Fruit fly (Drosophila melanogaster): Measurements from ENCODE around the gene CG13698.
A peak's percentile ranks its signal among the peaks of the same experiment; 100 is the strongest.

CG13698 gene

DNA sequence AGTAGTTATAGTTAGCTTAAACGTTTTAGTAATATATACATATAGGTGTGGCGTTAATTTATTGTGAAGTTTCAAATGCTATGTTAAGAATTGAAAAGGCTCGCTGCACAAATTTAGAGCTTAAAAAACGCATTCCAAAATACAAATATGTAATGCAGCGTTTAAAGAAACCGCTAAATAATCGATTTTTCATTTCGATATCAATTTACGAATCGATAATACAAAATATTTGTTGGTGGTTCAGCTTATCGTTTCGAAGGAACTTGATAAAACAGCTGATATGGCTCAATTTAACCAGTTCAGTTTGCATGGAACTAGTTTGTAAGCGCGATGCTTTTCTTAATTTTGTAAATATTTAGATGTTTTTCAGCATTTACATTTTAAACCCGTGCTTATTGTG lies 6.7 kb upstream of the CG13698 start, which contains the start of the genes CG32195 and CG7341:
CG32195 (plus strand) TSS at position 291 of the 400 bp plus-strand sequence.
CG7341 (plus strand) TSS at position 291 of the 400 bp plus-strand sequence.
- TF ChIP-seq psq (GFP tag; optimal IDR thresholded peaks at IDR 0.05) (no peak), CG14667 (GFP tag; IDR thresholded peaks at IDR 0.05) (no peak), CG11398 (GFP tag; optimal IDR thresholded peaks at IDR 0.05) (no peak), CG4730 (GFP tag; IDR thresholded peaks at IDR 0.05) (no peak), vnd (GFP tag; IDR thresholded peaks at IDR 0.05; ENCODE audit: partially characterized antibody) (peak; percentile 62), Sry-δ (GFP tag; optimal IDR thresholded peaks at IDR 0.05) (peak; percentile 37), wdn (GFP tag; IDR thresholded peaks at IDR 0.05) (no peak), CG9817 (tag; optimal IDR thresholded peaks at IDR 0.05) (no peak), bbx (GFP tag; IDR thresholded peaks at IDR 0.05; ENCODE audit: partially characterized antibody) (peak; percentile 85), CG34224 (GFP tag; IDR thresholded peaks at IDR 0.05; ENCODE audit: partially characterized antibody) (peak; percentile 93), tna (GFP tag; IDR thresholded peaks at IDR 0.05; ENCODE audit: partially characterized antibody) (peak; percentile 79), CG30403 (GFP tag; optimal IDR thresholded peaks at IDR 0.05) (no peak), MESR4 (GFP tag; optimal IDR thresholded peaks at IDR 0.05) (no peak), CG13287 (GFP tag; IDR thresholded peaks at IDR 0.05; ENCODE audit: partially characterized antibody) (peak; percentile 89), Poxn (GFP tag; IDR thresholded peaks at IDR 0.05) (no peak), CG11695 (GFP tag; IDR thresholded peaks at IDR 0.05) (no peak), D19B (GFP tag; optimal IDR thresholded peaks at IDR 0.05) (no peak), hth (optimal IDR thresholded peaks at IDR 0.05) (no peak), ap (GFP tag; IDR thresholded peaks at IDR 0.05) (no peak), chm (GFP tag; IDR thresholded peaks at IDR 0.05) (no peak), pho (GFP tag; optimal IDR thresholded peaks at IDR 0.05) (no peak), CG30431 (GFP tag; optimal IDR thresholded peaks at IDR 0.05) (no peak), Kr (GFP tag; optimal IDR thresholded peaks at IDR 0.05) (no peak), C15 (GFP tag; IDR thresholded peaks at IDR 0.05) (no peak), CG14441 (GFP tag; IDR thresholded peaks at IDR 0.05) (no peak), CG4854 (GFP tag; optimal IDR thresholded peaks at IDR 0.05) (no peak), Meics (GFP tag; optimal IDR thresholded peaks at IDR 0.05) (no peak), HLH4C (GFP tag; IDR thresholded peaks at IDR 0.05; ENCODE audit: partially characterized antibody) (peak; percentile 88), CG16813 (GFP tag; IDR thresholded peaks at IDR 0.05; ENCODE audit: partially characterized antibody) (peak; percentile 62), crp (GFP tag; optimal IDR thresholded peaks at IDR 0.05) (peak; percentile 71 to 91), bab2 (GFP tag; optimal IDR thresholded peaks at IDR 0.05) (no peak), CoRest (tag; optimal IDR thresholded peaks at IDR 0.05) (no peak), CG6689 (GFP tag; IDR thresholded peaks at IDR 0.05) (no peak), CG34422 (GFP tag; IDR thresholded peaks at IDR 0.05) (no peak), CG17612 (GFP tag; IDR thresholded peaks at IDR 0.05) (no peak), Usf (GFP tag; optimal IDR thresholded peaks at IDR 0.05) (no peak), amos (GFP tag; IDR thresholded peaks at IDR 0.05; ENCODE audit: partially characterized antibody) (peak; percentile 68; the same call in 1 of the 2 replicates), caup (GFP tag; optimal IDR thresholded peaks at IDR 0.05; ENCODE audit: severe bottlenecking) (no peak), CG32767 (GFP tag; IDR thresholded peaks at IDR 0.05) (no peak), lab (GFP tag; optimal IDR thresholded peaks at IDR 0.05) (no peak), CTCF (GFP tag; optimal IDR thresholded peaks at IDR 0.05) (peak; percentile 29), Hr39 (optimal IDR thresholded peaks at IDR 0.05) (no peak), knrl (GFP tag; IDR thresholded peaks at IDR 0.05; ENCODE audit: partially characterized antibody) (peak; percentile 37; the same call in 2 of the 3 replicates), CG14014 (GFP tag; IDR thresholded peaks at IDR 0.05) (no peak), kah (GFP tag; optimal IDR thresholded peaks at IDR 0.05) (no peak), corto (GFP tag; optimal IDR thresholded peaks at IDR 0.05) (no peak), CG2889 (GFP tag; IDR thresholded peaks at IDR 0.05) (no peak), Hmr (GFP tag; optimal IDR thresholded peaks at IDR 0.05) (no peak), Dref (GFP tag; IDR thresholded peaks at IDR 0.05) (peak; percentile 77), NK7.1 (GFP tag; optimal IDR thresholded peaks at IDR 0.05) (no peak), CG15514 (GFP tag; optimal IDR thresholded peaks at IDR 0.05) (peak; percentile 99), insv (GFP tag; optimal IDR thresholded peaks at IDR 0.05) (no peak)
